Worm (Caenorhabditis elegans) whole organism, midembryonic: ENCODE data around the gene amdh-1.

Source experiments
- T22C8.4 ChIP-seq: fragments of 200-800 bp; sonication (Bioruptor generic); IDR thresholded peaks from 2 replicates; pipeline ENCODE4 v1.3.6; 2022; ENCODE audit warnings: missing genetic modification characterization, missing compliant biosample characterization
- cog-1 ChIP-seq: sonication (generic microtip); optimal IDR thresholded peaks from 2 replicates; lab custom pipeline; 2016; ENCODE audit warnings: missing genetic modification characterization, missing compliant biosample characterization
- flt-1 ChIP-seq: fragments of 200-800 bp; sonication (Bioruptor generic); IDR thresholded peaks from 2 replicates; pipeline ENCODE4 v1.3.6; 2022; ENCODE audit warnings: missing genetic modification characterization, missing compliant biosample characterization
- klf-2 ChIP-seq: fragments of 200-800 bp; sonication (Bioruptor generic); conservative IDR thresholded peaks from 2 replicates; pipeline ENCODE4 v1.3.6; 2022; ENCODE audit warnings: missing genetic modification reagents, missing genetic modification characterization, missing compliant biosample characterization
- med-1 ChIP-seq: sonication (generic microtip); optimal IDR thresholded peaks from 2 replicates; lab custom pipeline; 2017; ENCODE audit warnings: missing genetic modification characterization, mild to moderate bottlenecking, missing compliant biosample characterization, antibody characterized with exemption, missing genetic modification reagents; ENCODE audit not compliant: insufficient read depth
- ref-1 ChIP-seq: fragments of 200-800 bp; sonication (Bioruptor generic); conservative IDR thresholded peaks from 2 replicates; pipeline ENCODE4 v1.3.6; 2022; ENCODE audit warnings: missing genetic modification reagents, missing genetic modification characterization, missing compliant biosample characterization
- tab-1 ChIP-seq: fragments of 200-800 bp; sonication (Bioruptor generic); IDR thresholded peaks from 2 replicates; pipeline ENCODE4 v1.3.6; 2022; ENCODE audit warnings: missing genetic modification characterization, missing compliant biosample characterization
- ztf-23 ChIP-seq: fragments of 200-800 bp; sonication (Bioruptor generic); IDR thresholded peaks from 2 replicates; pipeline ENCODE4 v1.3.6; 2022; ENCODE audit warnings: missing genetic modification reagents, missing genetic modification characterization, missing compliant biosample characterization
- ztf-29 ChIP-seq: fragments of 200-800 bp; sonication (Bioruptor generic); IDR thresholded peaks from 2 replicates; pipeline ENCODE4 v1.3.6; 2022; ENCODE audit warnings: missing genetic modification reagents, missing genetic modification characterization, missing compliant biosample characterization

amdh-1 gene

ce11 chrIII:6254737-6255136 is 3.1 kb downstream of the amdh-1 start, which contains the start of gene srg-8:
Gene srg-8, minus strand, starts transcription at chrIII:6254837.
- no peak for TF ChIP-seq tab-1 (GFP tag; lab: Robert Waterston, UW)
- TF ChIP-seq klf-2 (GFP tag; lab: Robert Waterston, UW): no peak
- no peak for TF ChIP-seq med-1 (GFP tag; lab: Kevin White, UChicago)
- TF ChIP-seq ztf-29 (GFP tag; lab: Robert Waterston, UW): no peak
- TF ChIP-seq flt-1 (GFP tag; lab: Robert Waterston, UW): no peak

- TF ChIP-seq klf-2 (GFP tag; lab: Robert Waterston, UW) (no peak), T22C8.4 (GFP tag; lab: Robert Waterston, UW) (no peak), cog-1 (tag; lab: Kevin White, UChicago) (no peak), flt-1 (GFP tag; lab: Robert Waterston, UW) (no peak), ztf-29 (GFP tag; lab: Robert Waterston, UW) (no peak), ztf-23 (GFP tag; lab: Robert Waterston, UW) (no peak), med-1 (GFP tag; lab: Kevin White, UChicago) (no peak), ref-1 (GFP tag; lab: Robert Waterston, UW) (no peak), tab-1 (GFP tag; lab: Robert Waterston, UW) (no peak)
These were observed 5.1 kb downstream of the amdh-1 start, which contains the start of gene srg-9 for ce11 chrIII:6256675-6257074. Gene srg-9, minus strand, starts transcription at chrIII:6256775.

DNA sequence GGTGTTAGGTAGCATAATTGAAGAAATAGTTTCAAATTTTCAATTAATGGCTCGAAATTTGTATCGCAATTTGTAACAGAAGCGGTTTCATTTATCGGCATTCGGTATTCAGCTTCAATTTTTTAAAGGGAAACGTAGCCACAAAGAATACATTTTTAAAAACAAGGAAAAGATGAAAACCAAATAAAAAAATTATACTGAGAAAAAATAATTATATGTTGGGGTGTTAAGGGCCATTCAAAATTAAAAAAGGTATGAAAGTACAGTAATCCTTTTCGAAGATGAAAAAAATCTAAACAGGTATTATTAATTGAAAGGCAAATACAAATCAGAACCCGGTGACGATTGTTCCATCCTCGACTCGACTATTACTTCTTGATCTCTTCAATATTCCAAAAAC is 6.7 kb downstream of the amdh-1 start, which contains the start of gene srg-1:
TSS of gene srg-1 (minus strand) at position 101 of the 400 bp plus-strand sequence.
- TF ChIP-seq ztf-29 (GFP tag; lab: Robert Waterston, UW) (no peak), ref-1 (GFP tag; lab: Robert Waterston, UW) (no peak), cog-1 (tag; lab: Kevin White, UChicago) (no peak), ztf-23 (GFP tag; lab: Robert Waterston, UW) (no peak), med-1 (GFP tag; lab: Kevin White, UChicago) (no peak), flt-1 (GFP tag; lab: Robert Waterston, UW) (no peak), klf-2 (GFP tag; lab: Robert Waterston, UW) (no peak), tab-1 (GFP tag; lab: Robert Waterston, UW) (no peak), T22C8.4 (GFP tag; lab: Robert Waterston, UW) (no peak)

- no peak for TF ChIP-seq flt-1 (GFP tag; lab: Robert Waterston, UW)
- no peak for TF ChIP-seq ztf-29 (GFP tag; lab: Robert Waterston, UW)
- TF ChIP-seq med-1 (GFP tag; lab: Kevin White, UChicago): no peak
- no peak for TF ChIP-seq ztf-23 (GFP tag; lab: Robert Waterston, UW)
- no peak for TF ChIP-seq tab-1 (GFP tag; lab: Robert Waterston, UW)
- TF ChIP-seq ref-1 (GFP tag; lab: Robert Waterston, UW): no peak
- TF ChIP-seq T22C8.4 (GFP tag; lab: Robert Waterston, UW): no peak
- no peak for TF ChIP-seq cog-1 (tag; lab: Kevin White, UChicago)
- TF ChIP-seq klf-2 (GFP tag; lab: Robert Waterston, UW): no peak
These were observed 8.5 kb downstream of the amdh-1 start, which contains the start of gene srg-2 for ce11 chrIII:6260115-6260514. Gene srg-2, minus strand, starts transcription at chrIII:6260215.

DNA sequence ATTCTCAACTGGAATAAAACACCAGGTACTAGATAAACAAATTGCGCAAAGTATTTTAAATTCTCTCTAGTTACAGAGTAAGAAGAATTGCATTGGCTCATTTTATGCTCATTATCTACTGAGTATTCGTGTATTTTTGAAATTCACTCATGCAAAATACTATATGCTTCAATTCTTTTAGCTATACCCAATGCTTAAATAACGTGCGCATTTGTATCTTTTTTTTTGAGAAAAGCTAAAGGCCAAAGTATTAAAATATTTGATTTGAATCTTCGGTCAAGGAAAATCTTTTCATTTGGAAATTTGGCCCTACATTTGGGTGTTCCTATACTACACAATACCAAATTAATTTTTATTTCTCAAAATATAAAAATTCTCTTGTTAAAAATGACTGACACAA is 10.4 kb downstream of the amdh-1 start, which contains the start of gene srg-4:
TSS of gene srg-4 (minus strand) at position 101 of the 400 bp plus-strand sequence.
- TF ChIP-seq med-1 (GFP tag; lab: Kevin White, UChicago): no peak
- TF ChIP-seq cog-1 (tag; lab: Kevin White, UChicago): no peak
- no peak for TF ChIP-seq tab-1 (GFP tag; lab: Robert Waterston, UW)
- TF ChIP-seq ref-1 (GFP tag; lab: Robert Waterston, UW): no peak
- no peak for TF ChIP-seq klf-2 (GFP tag; lab: Robert Waterston, UW)
- TF ChIP-seq flt-1 (GFP tag; lab: Robert Waterston, UW): no peak
- TF ChIP-seq ztf-29 (GFP tag; lab: Robert Waterston, UW): no peak
- no peak for TF ChIP-seq T22C8.4 (GFP tag; lab: Robert Waterston, UW)

- TF ChIP-seq ztf-23 (GFP tag; lab: Robert Waterston, UW) (no peak), ztf-29 (GFP tag; lab: Robert Waterston, UW) (no peak), cog-1 (tag; lab: Kevin White, UChicago) (no peak), T22C8.4 (GFP tag; lab: Robert Waterston, UW) (no peak), flt-1 (GFP tag; lab: Robert Waterston, UW) (no peak), klf-2 (GFP tag; lab: Robert Waterston, UW) (no peak), tab-1 (GFP tag; lab: Robert Waterston, UW) (no peak), med-1 (GFP tag; lab: Kevin White, UChicago) (no peak), ref-1 (GFP tag; lab: Robert Waterston, UW) (no peak)
These were observed 12.8 kb downstream of the amdh-1 start, which contains the start of gene srg-5 for ce11 chrIII:6264447-6264846. Gene srg-5, minus strand, starts transcription at chrIII:6264547.

- no peak for TF ChIP-seq ztf-23 (GFP tag; lab: Robert Waterston, UW)
- no peak for TF ChIP-seq ref-1 (GFP tag; lab: Robert Waterston, UW)
- no peak for TF ChIP-seq ztf-29 (GFP tag; lab: Robert Waterston, UW)
- TF ChIP-seq tab-1 (GFP tag; lab: Robert Waterston, UW): no peak
- TF ChIP-seq flt-1 (GFP tag; lab: Robert Waterston, UW): no peak
- TF ChIP-seq T22C8.4 (GFP tag; lab: Robert Waterston, UW): no peak
- TF ChIP-seq cog-1 (tag; lab: Kevin White, UChicago): no peak
- TF ChIP-seq med-1 (GFP tag; lab: Kevin White, UChicago): no peak
- TF ChIP-seq klf-2 (GFP tag; lab: Robert Waterston, UW): no peak
These were observed 14.3 kb downstream of the amdh-1 start, which contains the start of gene srg-6 for ce11 chrIII:6265911-6266310. Gene srg-6, minus strand, starts transcription at chrIII:6266011.

- TF ChIP-seq flt-1 (GFP tag; lab: Robert Waterston, UW): no peak
- no peak for TF ChIP-seq tab-1 (GFP tag; lab: Robert Waterston, UW)
- TF ChIP-seq ztf-29 (GFP tag; lab: Robert Waterston, UW): no peak
- TF ChIP-seq ref-1 (GFP tag; lab: Robert Waterston, UW): no peak
- no peak for TF ChIP-seq T22C8.4 (GFP tag; lab: Robert Waterston, UW)
- no peak for TF ChIP-seq ztf-23 (GFP tag; lab: Robert Waterston, UW)
- no peak for TF ChIP-seq cog-1 (tag; lab: Kevin White, UChicago)
- TF ChIP-seq med-1 (GFP tag; lab: Kevin White, UChicago): no peak
- no peak for TF ChIP-seq klf-2 (GFP tag; lab: Robert Waterston, UW)
These were observed 16.4 kb downstream of the amdh-1 start, which contains the start of gene srg-7 for ce11 chrIII:6268061-6268460. Gene srg-7, minus strand, starts transcription at chrIII:6268161.
